Fruit fly (Drosophila melanogaster) whole organism, embryonic: ENCODE data around the gene lmd.
A peak's percentile ranks its signal among the peaks of the same experiment; 100 is the strongest.

ENCODE experiments used
- ATbp ChIP-seq: fragments of 200-800 bp; sonication (Bioruptor generic); optimal IDR thresholded peaks from 2 replicates; lab custom pipeline; 2017; ENCODE audit warnings: missing biosample characterization, mild to moderate bottlenecking, missing genetic modification characterization, missing genetic modification reagents
- Antp ChIP-seq: fragments of 200-800 bp; sonication (Bioruptor generic); optimal IDR thresholded peaks from 3 replicates; lab custom pipeline; 2016; ENCODE audit warnings: missing biosample characterization, missing genetic modification characterization
- Bdp1 ChIP-seq: fragments of 200-800 bp; sonication (Bioruptor generic); optimal IDR thresholded peaks from 3 replicates; lab custom pipeline; 2016; ENCODE audit warnings: missing biosample characterization, missing genetic modification characterization
- CG1024 ChIP-seq: fragments of 200-800 bp; sonication (Bioruptor generic); IDR thresholded peaks from 2 replicates; pipeline ENCODE4 v1.3.6; 2022; ENCODE audit warnings: missing biosample characterization, missing genetic modification characterization
- CG10321 ChIP-seq: fragments of 200-800 bp; sonication (Bioruptor generic); IDR thresholded peaks from 2 replicates; pipeline ENCODE4 v1.3.6; 2022; ENCODE audit warnings: missing biosample characterization, missing genetic modification characterization
- CG11456 ChIP-seq: fragments of 200-800 bp; sonication (Bioruptor generic); IDR thresholded peaks from 3 replicates; pipeline ENCODE4 v1.3.6; 2022; ENCODE audit warnings: missing biosample characterization, missing genetic modification characterization
- CG12219 ChIP-seq: fragments of 200-800 bp; sonication (Bioruptor generic); optimal IDR thresholded peaks from 3 replicates; lab custom pipeline; 2018; ENCODE audit warnings: missing biosample characterization, mild to moderate bottlenecking, missing genetic modification characterization
- CG14965 ChIP-seq: fragments of 200-800 bp; sonication (Bioruptor generic); optimal IDR thresholded peaks from 2 replicates; lab custom pipeline; 2016; ENCODE audit warnings: missing biosample characterization, missing genetic modification characterization, borderline replicate concordance
- CG15696 ChIP-seq: fragments of 200-800 bp; sonication (Bioruptor generic); optimal IDR thresholded peaks from 2 replicates; lab custom pipeline; 2019; ENCODE audit warnings: missing biosample characterization, mild to moderate bottlenecking, missing genetic modification characterization, moderate library complexity
- CG1603 ChIP-seq: fragments of 200-800 bp; sonication (Bioruptor generic); optimal IDR thresholded peaks from 2 replicates; lab custom pipeline; 2019; ENCODE audit warnings: missing biosample characterization, mild to moderate bottlenecking, missing genetic modification characterization, moderate library complexity
- CG16863 ChIP-seq: fragments of 200-800 bp; sonication (Bioruptor generic); optimal IDR thresholded peaks from 3 replicates; lab custom pipeline; 2016; ENCODE audit warnings: missing biosample characterization, missing genetic modification characterization
- CG17328 ChIP-seq: fragments of 200-800 bp; sonication (Bioruptor generic); IDR thresholded peaks from 2 replicates; pipeline ENCODE4 v1.3.6; 2022; ENCODE audit warnings: missing biosample characterization, missing genetic modification characterization
- CG17612 ChIP-seq: fragments of 200-800 bp; sonication (Bioruptor generic); IDR thresholded peaks from 2 replicates; pipeline ENCODE4 v1.3.6; 2022; ENCODE audit warnings: missing biosample characterization, missing genetic modification characterization
- CG2129 ChIP-seq: fragments of 200-800 bp; sonication (Bioruptor generic); IDR thresholded peaks from 2 replicates; pipeline ENCODE4 v1.3.6; 2022; ENCODE audit warnings: missing biosample characterization, missing genetic modification characterization; ENCODE audit not compliant: partially characterized antibody
- CG42726 ChIP-seq: fragments of 200-800 bp; sonication (Bioruptor generic); IDR thresholded peaks from 2 replicates; pipeline ENCODE4 v1.3.6; 2022; ENCODE audit warnings: missing biosample characterization, missing genetic modification characterization; ENCODE audit not compliant: partially characterized antibody
- CG4854 ChIP-seq: fragments of 200-800 bp; sonication (Bioruptor generic); optimal IDR thresholded peaks from 2 replicates; lab custom pipeline; 2016; ENCODE audit warnings: missing biosample characterization, missing genetic modification characterization, inconsistent platforms
- CG7928 ChIP-seq: fragments of 200-800 bp; sonication (Bioruptor generic); optimal IDR thresholded peaks from 2 replicates; lab custom pipeline; 2017; ENCODE audit warnings: missing biosample characterization, mild to moderate bottlenecking, missing genetic modification characterization
- CG8388 ChIP-seq: fragments of 200-800 bp; sonication (Bioruptor generic); optimal IDR thresholded peaks from 2 replicates; lab custom pipeline; 2019; ENCODE audit warnings: missing biosample characterization, mild to moderate bottlenecking, missing genetic modification characterization, moderate library complexity
- CTCF ChIP-seq: fragments of 200-800 bp; sonication (Bioruptor generic); optimal IDR thresholded peaks from 2 replicates; lab custom pipeline; 2017; ENCODE audit warnings: missing biosample characterization, mild to moderate bottlenecking, missing genetic modification characterization, moderate library complexity
- CkIIα-i1 ChIP-seq: fragments of 200-800 bp; sonication (Bioruptor generic); IDR thresholded peaks from 2 replicates; pipeline ENCODE4 v1.3.6; 2022; ENCODE audit warnings: missing biosample characterization, missing genetic modification characterization
- E2f1 ChIP-seq: fragments of 200-800 bp; sonication (Bioruptor generic); IDR thresholded peaks from 2 replicates; pipeline ENCODE4 v1.3.6; 2022; ENCODE audit warnings: missing biosample characterization, missing genetic modification characterization
- Fer2 ChIP-seq: fragments of 200-800 bp; sonication (Bioruptor generic); optimal IDR thresholded peaks from 2 replicates; lab custom pipeline; 2018; ENCODE audit warnings: missing biosample characterization, mild to moderate bottlenecking, missing genetic modification characterization, moderate library complexity
- HLH3B ChIP-seq: fragments of 200-800 bp; sonication (Bioruptor generic); IDR thresholded peaks from 2 replicates; pipeline ENCODE4 v1.3.6; 2022; ENCODE audit warnings: missing biosample characterization, missing genetic modification characterization
- NC2α ChIP-seq: fragments of 200-800 bp; sonication (Bioruptor generic); optimal IDR thresholded peaks from 2 replicates; lab custom pipeline; 2016; ENCODE audit warnings: missing biosample characterization, missing genetic modification characterization
- PHDP ChIP-seq: fragments of 200-800 bp; sonication (Bioruptor generic); optimal IDR thresholded peaks from 3 replicates; lab custom pipeline; 2018; ENCODE audit warnings: missing biosample characterization, mild to moderate bottlenecking, missing genetic modification characterization, moderate library complexity
- Poxn ChIP-seq: fragments of 200-800 bp; sonication (Bioruptor generic); IDR thresholded peaks from 2 replicates; pipeline ENCODE4 v1.3.6; 2022; ENCODE audit warnings: missing biosample characterization, missing genetic modification characterization
- Sry-δ ChIP-seq: fragments of 200-800 bp; sonication (Bioruptor generic); optimal IDR thresholded peaks from 2 replicates; lab custom pipeline; 2016; ENCODE audit warnings: missing biosample characterization, missing genetic modification characterization
- cg ChIP-seq: fragments of 200-800 bp; sonication (Bioruptor generic); optimal IDR thresholded peaks from 3 replicates; lab custom pipeline; 2019; ENCODE audit warnings: missing biosample characterization, mild to moderate bottlenecking, missing genetic modification characterization, moderate library complexity
- ci ChIP-seq: fragments of 200-800 bp; sonication (Bioruptor generic); IDR thresholded peaks from 3 replicates; pipeline ENCODE4 v1.3.6; 2022; ENCODE audit warnings: missing biosample characterization, missing genetic modification characterization
- disco-r ChIP-seq: fragments of 200-800 bp; sonication (Bioruptor generic); optimal IDR thresholded peaks from 2 replicates; lab custom pipeline; 2016; ENCODE audit warnings: missing biosample characterization, missing genetic modification characterization
- fd96Cb ChIP-seq: fragments of 200-800 bp; sonication (Bioruptor generic); optimal IDR thresholded peaks from 2 replicates; lab custom pipeline; 2018; ENCODE audit warnings: missing biosample characterization, mild to moderate bottlenecking, missing genetic modification characterization, moderate library complexity
- grau ChIP-seq: fragments of 200-800 bp; optimal IDR thresholded peaks from 3 replicates; lab custom pipeline; 2019; ENCODE audit warnings: missing biosample characterization, mild to moderate bottlenecking, missing genetic modification characterization, moderate library complexity
- hb ChIP-seq: fragments of 200-800 bp; sonication (Bioruptor generic); IDR thresholded peaks from 3 replicates; pipeline ENCODE4 v1.3.6; 2022; ENCODE audit warnings: missing biosample characterization, missing genetic modification characterization; ENCODE audit not compliant: partially characterized antibody
- hbn ChIP-seq: fragments of 200-800 bp; sonication (Bioruptor generic); IDR thresholded peaks from 2 replicates; pipeline ENCODE4 v1.3.6; 2022; ENCODE audit warnings: missing biosample characterization, missing genetic modification characterization; ENCODE audit not compliant: partially characterized antibody
- jumu ChIP-seq: fragments of 200-800 bp; sonication (Bioruptor generic); optimal IDR thresholded peaks from 3 replicates; lab custom pipeline; 2016; ENCODE audit warnings: missing biosample characterization, missing genetic modification characterization
- mirr ChIP-seq: fragments of 200-800 bp; sonication (Bioruptor generic); optimal IDR thresholded peaks from 3 replicates; lab custom pipeline; 2018; ENCODE audit warnings: missing biosample characterization, mild to moderate bottlenecking, missing genetic modification characterization
- mld ChIP-seq: fragments of 200-800 bp; sonication (Bioruptor generic); IDR thresholded peaks from 3 replicates; pipeline ENCODE4 v1.3.6; 2022; ENCODE audit warnings: missing biosample characterization, missing genetic modification characterization; ENCODE audit not compliant: partially characterized antibody
- nom ChIP-seq: fragments of 200-800 bp; sonication (Bioruptor generic); optimal IDR thresholded peaks from 2 replicates; lab custom pipeline; 2017; ENCODE audit warnings: missing biosample characterization, missing genetic modification characterization, mild to moderate bottlenecking, moderate library complexity, missing genetic modification reagents
- odd ChIP-seq: fragments of 200-800 bp; sonication (Bioruptor generic); optimal IDR thresholded peaks from 2 replicates; lab custom pipeline; 2017; ENCODE audit warnings: missing biosample characterization, mild to moderate bottlenecking, missing genetic modification characterization
- pho ChIP-seq: fragments of 200-800 bp; sonication (Bioruptor generic); optimal IDR thresholded peaks from 2 replicates; lab custom pipeline; 2016; ENCODE audit warnings: missing biosample characterization, missing genetic modification characterization
- phol ChIP-seq: fragments of 200-800 bp; sonication (Bioruptor generic); optimal IDR thresholded peaks from 3 replicates; lab custom pipeline; 2018; ENCODE audit warnings: missing biosample characterization, mild to moderate bottlenecking, missing genetic modification characterization, moderate library complexity
- pita ChIP-seq: fragments of 200-800 bp; sonication (Bioruptor generic); optimal IDR thresholded peaks from 2 replicates; lab custom pipeline; 2017; ENCODE audit warnings: missing biosample characterization, mild to moderate bottlenecking, missing genetic modification characterization
- psq ChIP-seq: fragments of 200-800 bp; sonication (Bioruptor generic); optimal IDR thresholded peaks from 2 replicates; lab custom pipeline; 2017; ENCODE audit warnings: missing biosample characterization, missing genetic modification characterization
- seq ChIP-seq: fragments of 200-800 bp; sonication (Bioruptor generic); IDR thresholded peaks from 2 replicates; pipeline ENCODE4 v1.3.6; 2022; ENCODE audit warnings: missing biosample characterization, missing genetic modification characterization
- slbo ChIP-seq: fragments of 200-800 bp; sonication (Bioruptor generic); IDR thresholded peaks from 2 replicates; pipeline ENCODE4 v1.3.6; 2022; ENCODE audit warnings: missing biosample characterization, missing genetic modification characterization
- sug ChIP-seq: fragments of 200-800 bp; optimal IDR thresholded peaks from 2 replicates; lab custom pipeline; 2019; ENCODE audit warnings: missing biosample characterization, mild to moderate bottlenecking, missing genetic modification characterization, moderate library complexity
- tna ChIP-seq: fragments of 200-800 bp; sonication (Bioruptor generic); IDR thresholded peaks from 2 replicates; pipeline ENCODE4 v1.3.6; 2022; ENCODE audit warnings: missing biosample characterization, missing genetic modification characterization; ENCODE audit not compliant: partially characterized antibody
- toy ChIP-seq: fragments of 200-800 bp; sonication (Bioruptor generic); IDR thresholded peaks from 2 replicates; pipeline ENCODE4 v1.3.6; 2022; ENCODE audit warnings: missing biosample characterization, missing genetic modification characterization
- tup ChIP-seq: fragments of 200-800 bp; sonication (Bioruptor generic); optimal IDR thresholded peaks from 2 replicates; lab custom pipeline; 2016; ENCODE audit warnings: missing biosample characterization, mild to moderate bottlenecking, missing genetic modification characterization, moderate library complexity
- zf30C ChIP-seq: fragments of 200-800 bp; sonication (Bioruptor generic); optimal IDR thresholded peaks from 3 replicates; lab custom pipeline; 2018; ENCODE audit warnings: missing biosample characterization, mild to moderate bottlenecking, missing genetic modification characterization

The lmd gene

DNA sequence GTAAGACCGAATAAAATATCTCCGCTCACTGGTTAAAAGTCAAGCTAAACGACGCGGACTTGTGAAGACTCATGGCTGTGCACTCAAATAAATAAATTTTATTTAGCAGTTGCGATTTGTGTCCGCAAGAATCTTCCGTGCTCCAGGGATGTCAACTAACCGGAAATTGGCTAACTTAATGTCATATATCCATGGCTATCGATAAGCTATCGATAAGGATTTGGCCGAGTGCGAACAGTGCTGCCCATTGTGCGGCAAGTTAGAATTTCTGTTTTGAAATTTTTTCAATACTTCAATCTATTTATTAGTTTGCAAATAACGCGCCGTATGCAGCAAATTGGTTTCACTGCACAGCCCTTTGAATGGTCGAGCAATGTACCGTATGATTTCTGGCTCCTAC lies 27.4 kb upstream of the lmd start, which contains the start of gene p53 (continued):
- peak; percentile 57; the same call in 1 of the 2 replicates for TF ChIP-seq tna
- TF ChIP-seq CG15696 (tag; lab: Kevin White, UChicago), result peak; percentile 6
- peak; percentile 79; the same call in 1 of the 2 replicates for TF ChIP-seq CG42726 (GFP tag; lab: Robert Waterston, UW)
- TF ChIP-seq CG14965, result peak; percentile 27
- peak; percentile 57 for TF ChIP-seq Fer2
- peak; percentile 59 for TF ChIP-seq pho (GFP tag; lab: Kevin White, UChicago)
- TF ChIP-seq tup (GFP tag; lab: Kevin White, UChicago), result no peak
- TF ChIP-seq CG10321 (GFP tag; lab: Robert Waterston, UW), result peak; percentile 46; the same call in 1 of the 2 replicates
- peak; percentile 57 for TF ChIP-seq sug (tag; lab: Kevin White, UChicago)
- TF ChIP-seq odd (GFP tag; lab: Kevin White, UChicago), result peak; percentile 74
- TF ChIP-seq CG12219, result peak; percentile 74
- peak; percentile 55 for TF ChIP-seq CG8388
- peak; percentile 73 for TF ChIP-seq mirr
- peak; percentile 78 for TF ChIP-seq phol (tag; lab: Kevin White, UChicago)
- no peak for TF ChIP-seq CG1603 (tag; lab: Kevin White, UChicago)
- peak; percentile 79 for TF ChIP-seq PHDP (tag; lab: Kevin White, UChicago)
- TF ChIP-seq Bdp1 (GFP tag; lab: Kevin White, UChicago), result peak; percentile 41
- peak; percentile 76 for TF ChIP-seq HLH3B (GFP tag; lab: Robert Waterston, UW)
- 0 out of 2 replicates have a peak, but pooled peaks have one; percentile 20 for TF ChIP-seq E2f1 (GFP tag; lab: Robert Waterston, UW)
- no peak for TF ChIP-seq CkIIα-i1 (GFP tag; lab: Robert Waterston, UW)
- peak; percentile 67 for TF ChIP-seq grau (tag; lab: Kevin White, UChicago)
- TF ChIP-seq CG7928 (GFP tag; lab: Kevin White, UChicago), result peak; percentile 84
- peak; percentile 74 for TF ChIP-seq ATbp (GFP tag; lab: Kevin White, UChicago)
- peak; percentile 67 for TF ChIP-seq hbn (GFP tag; lab: Robert Waterston, UW)
- 0 out of 2 replicates have a peak, but pooled peaks have one; percentile 12 for TF ChIP-seq CG17612 (GFP tag; lab: Robert Waterston, UW)
- TF ChIP-seq psq, result no peak
- no peak for TF ChIP-seq cg (GFP tag; lab: Kevin White, UChicago)
- no peak for TF ChIP-seq jumu (GFP tag; lab: Kevin White, UChicago)
- TF ChIP-seq seq, result no peak
- peak; percentile 75; the same call in 2 of the 3 replicates for TF ChIP-seq hb (GFP tag; lab: Robert Waterston, UW)
- no peak; the same call in 1 of the 2 replicates for TF ChIP-seq CG2129 (GFP tag; lab: Robert Waterston, UW)
- TF ChIP-seq mld (GFP tag; lab: Robert Waterston, UW), result no peak
- peak; percentile 27 for TF ChIP-seq fd96Cb (tag; lab: Kevin White, UChicago)
- TF ChIP-seq zf30C (GFP tag; lab: Kevin White, UChicago), result no peak
- peak; percentile 60 for TF ChIP-seq CG1024
- peak; percentile 54 for TF ChIP-seq CTCF (GFP tag; lab: Kevin White, UChicago)
- TF ChIP-seq disco-r (GFP tag; lab: Kevin White, UChicago), result peak; percentile 80
- peak; percentile 32 for TF ChIP-seq NC2α
- peak; percentile 92 for TF ChIP-seq ci (GFP tag; lab: Robert Waterston, UW)
- peak; percentile 74 for TF ChIP-seq Sry-δ (GFP tag; lab: Kevin White, UChicago)
- TF ChIP-seq CG11456 (GFP tag; lab: Robert Waterston, UW), result peak; percentile 86; the same call in 2 of the 3 replicates
- peak; percentile 77 for TF ChIP-seq CG4854
- no peak for TF ChIP-seq nom
- TF ChIP-seq Poxn (GFP tag; lab: Robert Waterston, UW), result no peak
- TF ChIP-seq slbo (GFP tag; lab: Robert Waterston, UW), result peak; percentile 77
- TF ChIP-seq CG16863 (GFP tag; lab: Kevin White, UChicago), result peak; percentile 29
- peak; percentile 38; the same call in 1 of the 2 replicates for TF ChIP-seq toy (GFP tag; lab: Robert Waterston, UW)
- TF ChIP-seq pita, result no peak
- peak; percentile 13 for TF ChIP-seq Antp (GFP tag; lab: Kevin White, UChicago)
- TF ChIP-seq CG17328 (GFP tag; lab: Robert Waterston, UW), result peak; percentile 62
